Fruit fly (Drosophila melanogaster): ENCODE measurements around the gene Ca-beta.

Gene Ca-beta

DNA sequence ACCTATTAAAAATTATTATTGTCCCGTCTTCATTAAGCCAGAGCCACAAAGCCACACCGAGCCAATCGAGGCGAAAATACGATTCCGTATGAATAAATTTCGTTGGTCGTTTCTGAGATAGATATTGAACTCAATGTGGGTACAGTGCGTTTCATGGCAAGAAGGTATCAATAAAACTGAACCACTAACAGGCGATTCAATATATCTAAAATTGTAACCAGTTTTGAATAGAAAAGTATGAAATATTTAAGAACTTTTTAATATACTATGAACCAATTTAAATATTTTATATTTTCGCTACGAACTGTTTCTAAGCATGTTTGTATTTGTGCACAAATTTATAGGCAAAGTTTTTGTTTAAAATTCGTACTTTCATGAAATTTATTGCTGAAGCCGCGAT lies 4.3 kb downstream of the Ca-beta start (continued):
- TF ChIP-seq ewg (GFP tag; optimal IDR thresholded peaks at IDR 0.05) = no peak
- peak; percentile 75 for TF ChIP-seq PHDP (tag; optimal IDR thresholded peaks at IDR 0.05)
- TF ChIP-seq Hey (tag; optimal IDR thresholded peaks at IDR 0.05) = no peak
- no peak for TF ChIP-seq zen2 (GFP tag; IDR thresholded peaks at IDR 0.05; ENCODE audit: partially characterized antibody)
- TF ChIP-seq Fer1 (GFP tag; optimal IDR thresholded peaks at IDR 0.05) = peak; percentile 23
- TF ChIP-seq Poxn (GFP tag; IDR thresholded peaks at IDR 0.05) = peak; percentile 63
- TF ChIP-seq CG11247 (GFP tag; IDR thresholded peaks at IDR 0.05) = peak; percentile 37; the same call in 1 of the 2 replicates
- TF ChIP-seq crc (GFP tag; optimal IDR thresholded peaks at IDR 0.05) = no peak
- TF ChIP-seq CG34224 (GFP tag; IDR thresholded peaks at IDR 0.05; ENCODE audit: partially characterized antibody) = no peak
- TF ChIP-seq lmd (GFP tag; IDR thresholded peaks at IDR 0.05) = peak; percentile 66; the same call in 1 of the 2 replicates
- TF ChIP-seq stwl (tag; optimal IDR thresholded peaks at IDR 0.05) = no peak
- TF ChIP-seq CG33557 (GFP tag; optimal IDR thresholded peaks at IDR 0.05) = no peak
- TF ChIP-seq CG10431 (GFP tag; optimal IDR thresholded peaks at IDR 0.05) = no peak
- no peak for TF ChIP-seq nau (GFP tag; optimal IDR thresholded peaks at IDR 0.05)
- peak; percentile 79 for TF ChIP-seq CG15269 (tag; optimal IDR thresholded peaks at IDR 0.05)
- TF ChIP-seq CG4282 (GFP tag; optimal IDR thresholded peaks at IDR 0.05) = no peak
- TF ChIP-seq CG34422 (GFP tag; IDR thresholded peaks at IDR 0.05) = 0 out of 3 replicates have a peak, but pooled peaks have one; percentile 7
- TF ChIP-seq CG6175 (GFP tag; IDR thresholded peaks at IDR 0.05) = 0 out of 3 replicates have a peak, but pooled peaks have one; percentile 12
- TF ChIP-seq CG10565 (GFP tag; optimal IDR thresholded peaks at IDR 0.05) = no peak
- TF ChIP-seq BEAF-32 (GFP tag; optimal IDR thresholded peaks at IDR 0.05) = no peak
- TF ChIP-seq btn (GFP tag; optimal IDR thresholded peaks at IDR 0.05) = no peak
- no peak for TF ChIP-seq CG2129 (GFP tag; IDR thresholded peaks at IDR 0.05; ENCODE audit: partially characterized antibody)
- no peak for TF ChIP-seq CG12219 (GFP tag; optimal IDR thresholded peaks at IDR 0.05)
- TF ChIP-seq dpn (GFP tag; optimal IDR thresholded peaks at IDR 0.05) = peak in 1 of 2 experiments; percentile 57
- no peak for TF ChIP-seq ranshi (GFP tag; IDR thresholded peaks at IDR 0.05)
- TF ChIP-seq nerfin-2 (GFP tag; IDR thresholded peaks at IDR 0.05; ENCODE audit: partially characterized antibody) = no peak
- no peak for TF ChIP-seq CG8281 (tag; optimal IDR thresholded peaks at IDR 0.05)
- no peak for TF ChIP-seq Opbp (GFP tag; IDR thresholded peaks at IDR 0.05; ENCODE audit: partially characterized antibody)
- peak; percentile 75 for TF ChIP-seq Hmr (GFP tag; optimal IDR thresholded peaks at IDR 0.05)
- TF ChIP-seq CG10321 (GFP tag; IDR thresholded peaks at IDR 0.05) = no peak
- TF ChIP-seq C15 (GFP tag; IDR thresholded peaks at IDR 0.05) = no peak
- no peak for TF ChIP-seq chinmo (GFP tag; IDR thresholded peaks at IDR 0.05; ENCODE audit: partially characterized antibody)
- TF ChIP-seq HLH4C (GFP tag; IDR thresholded peaks at IDR 0.05; ENCODE audit: partially characterized antibody) = no peak
- no peak for TF ChIP-seq trem (tag; optimal IDR thresholded peaks at IDR 0.05)
- no peak for TF ChIP-seq CG6765 (GFP tag; optimal IDR thresholded peaks at IDR 0.05)
- no peak for TF ChIP-seq knrl (GFP tag; IDR thresholded peaks at IDR 0.05; ENCODE audit: partially characterized antibody)
- TF ChIP-seq z (GFP tag; IDR thresholded peaks at IDR 0.05) = no peak
- TF ChIP-seq Dip3 (GFP tag; optimal IDR thresholded peaks at IDR 0.05) = peak; percentile 27
- TF ChIP-seq Stat92E (GFP tag; optimal IDR thresholded peaks at IDR 0.05) = no peak
- TF ChIP-seq CG1602 (GFP tag; optimal IDR thresholded peaks at IDR 0.05) = peak; percentile 20
- no peak for TF ChIP-seq CG15601 (tag; optimal IDR thresholded peaks at IDR 0.05)
- no peak for TF ChIP-seq Tbp (GFP tag; optimal IDR thresholded peaks at IDR 0.05)
- TF ChIP-seq BtbVII (GFP tag; optimal IDR thresholded peaks at IDR 0.05) = peak; percentile 27
- TF ChIP-seq Ets97D (GFP tag; optimal IDR thresholded peaks at IDR 0.05) = no peak
- no peak for TF ChIP-seq rib (GFP tag; IDR thresholded peaks at IDR 0.05)
- no peak for TF ChIP-seq croc (GFP tag; conservative IDR thresholded peaks at IDR 0.05)
- no peak for TF ChIP-seq luna (GFP tag; optimal IDR thresholded peaks at IDR 0.05)
- no peak for TF ChIP-seq ash1 (GFP tag; optimal IDR thresholded peaks at IDR 0.05)
- TF ChIP-seq cato (GFP tag; optimal IDR thresholded peaks at IDR 0.05; ENCODE audit: borderline replicate concordance) = no peak
- no peak for TF ChIP-seq ap (GFP tag; IDR thresholded peaks at IDR 0.05)
